Worm (Caenorhabditis elegans): ENCODE results near the gene appg-2.

appg-2 gene

ce11 chrII:8766897-8767296 lies 34.0 kb upstream of the appg-2 start, which contains the start of gene pah-1:
Gene pah-1 (minus strand): TSS chrII:8766997.
- TF ChIP-seq aptf-2 (GFP tag; conservative IDR thresholded peaks at IDR 0.05) (no peak), madf-6 (GFP tag; IDR thresholded peaks at IDR 0.05) (no peak), rcor-1 (GFP tag; IDR thresholded peaks at IDR 0.05) (no peak), B0336.3 (GFP tag; IDR thresholded peaks at IDR 0.05) (no peak), B0035.1 (tag; optimal IDR thresholded peaks at IDR 0.05) (no peak), nhr-90 (tag; optimal IDR thresholded peaks at IDR 0.05) (no peak), ccch-3 (GFP tag; optimal IDR thresholded peaks at IDR 0.05) (no peak), sptf-2 (GFP tag; optimal IDR thresholded peaks at IDR 0.05) (no peak), lsy-27 (tag; optimal IDR thresholded peaks at IDR 0.05; ENCODE audit: borderline replicate concordance, insufficient read depth) (no peak), sea-2 (GFP tag; IDR thresholded peaks at IDR 0.05) (no peak), lag-1 (GFP tag; IDR thresholded peaks at IDR 0.05) (no peak)

ce11 chrII:8769375-8769774 lies 31.6 kb upstream of the appg-2 start:
- TF ChIP-seq bed-1 (GFP tag; IDR thresholded peaks at IDR 0.05) (no peak), hmg-1.2 (GFP tag; IDR thresholded peaks at IDR 0.05) (peak; percentile 41; the same call in 1 of the 2 replicates), madf-10 (tag; optimal IDR thresholded peaks at IDR 0.05) (peak; percentile 8), rec-8 (tag; optimal IDR thresholded peaks at IDR 0.05) (no peak), ztf-28 (GFP tag; IDR thresholded peaks at IDR 0.05) (no peak), unc-62 (GFP tag; optimal IDR thresholded peaks at IDR 0.05) (no peak), dox-1 (GFP tag; IDR thresholded peaks at IDR 0.05) (0 out of 2 replicates have a peak, but pooled peaks have one; percentile 29), snpc-3.4 (tag; optimal IDR thresholded peaks at IDR 0.05) (no peak), F23B12.7 (tag; optimal IDR thresholded peaks at IDR 0.05; ENCODE audit: insufficient read depth) (peak; percentile 32), lin-54 (GFP tag; optimal IDR thresholded peaks at IDR 0.05) (no peak)

- TF ChIP-seq Y53F4B.3 (GFP tag; IDR thresholded peaks at IDR 0.05) (no peak), sdz-38 (tag; optimal IDR thresholded peaks at IDR 0.05) (no peak), nhr-179 (tag; optimal IDR thresholded peaks at IDR 0.05) (no peak), athp-1 (tag; optimal IDR thresholded peaks at IDR 0.05) (no peak), ekl-4 (GFP tag; IDR thresholded peaks at IDR 0.05) (no peak)
Measured at ce11 chrII:8770675-8771074, 30.3 kb upstream of the appg-2 start, which contains the start of gene let-19. Gene let-19 (plus strand): TSS chrII:8770975.

- no peak for TF ChIP-seq F10E7.11 (tag; optimal IDR thresholded peaks at IDR 0.05)
- TF ChIP-seq zfh-2 (GFP tag; conservative IDR thresholded peaks at IDR 0.05) = no peak
- no peak for TF ChIP-seq ceh-27 (GFP tag; optimal IDR thresholded peaks at IDR 0.05)
Measured at ce11 chrII:8776504-8776903, 24.4 kb upstream of the appg-2 start.

- TF ChIP-seq somi-1 (GFP tag; optimal IDR thresholded peaks at IDR 0.05) = no peak
- TF ChIP-seq hmg-20 (GFP tag; IDR thresholded peaks at IDR 0.05) = no peak
- TF ChIP-seq lir-1 (GFP tag; conservative IDR thresholded peaks at IDR 0.05) = no peak
- TF ChIP-seq ets-4 (GFP tag; optimal IDR thresholded peaks at IDR 0.05) = no peak
- no peak for TF ChIP-seq F33H1.4 (GFP tag; IDR thresholded peaks at IDR 0.05)
- no peak for TF ChIP-seq aptf-3 (GFP tag; IDR thresholded peaks at IDR 0.05)
- TF ChIP-seq ZK185.1 (tag; optimal IDR thresholded peaks at IDR 0.05; ENCODE audit: poor library complexity, severe bottlenecking) = no peak
- TF ChIP-seq F10E7.11 (tag; optimal IDR thresholded peaks at IDR 0.05) = no peak
- no peak for TF ChIP-seq Y53G8AR.9 (GFP tag; conservative IDR thresholded peaks at IDR 0.05)
- TF ChIP-seq hlh-12 (tag; optimal IDR thresholded peaks at IDR 0.05) = no peak
- no peak for TF ChIP-seq cebp-1 (GFP tag; IDR thresholded peaks at IDR 0.05)
- no peak for TF ChIP-seq cebp-1 (tag; optimal IDR thresholded peaks at IDR 0.05)
- no peak for TF ChIP-seq madf-3 (GFP tag; IDR thresholded peaks at IDR 0.05)
- no peak for TF ChIP-seq ceh-79 (tag; optimal IDR thresholded peaks at IDR 0.05)
- no peak for TF ChIP-seq F57C9.4 (tag; optimal IDR thresholded peaks at IDR 0.05)
- TF ChIP-seq tbx-9 (tag; optimal IDR thresholded peaks at IDR 0.05; ENCODE audit: borderline replicate concordance) = no peak
Measured at ce11 chrII:8783451-8783967, 17.4 kb upstream of the appg-2 start, which contains the start of gene sgn-1. Gene sgn-1 (minus strand): TSS chrII:8783670.
